Fruit fly (Drosophila melanogaster) whole organism, larva: ENCODE measurements around the gene moi.

Experiments used
- noc ChIP-seq: fragments of 200-800 bp; sonication (Bioruptor generic); optimal IDR thresholded peaks from 3 replicates; lab custom pipeline; 2019; ENCODE audit warnings: missing biosample characterization, mild to moderate bottlenecking, missing genetic modification characterization, moderate library complexity

Gene moi

dm6 chr3R:18255281-18255680 lies at the start of gene moi, which contains the start of the genes Ada2a, Polr2D and Tgs1:
Gene moi, plus strand, starts transcription at chr3R:18255530.
Gene Ada2a, minus strand, starts transcription at chr3R:18255487.
Gene Polr2D, minus strand, starts transcription at chr3R:18255487.
Gene Tgs1, plus strand, starts transcription at chr3R:18255530.
- no peak for TF ChIP-seq noc

- no peak for TF ChIP-seq noc
These were observed 46.9 kb upstream of the moi start, which contains the start of gene CG44158 for dm6 chr3R:18208479-18208878. Gene CG44158, plus strand, starts transcription at chr3R:18208779.

dm6 chr3R:18215300-18215699 lies 40.0 kb upstream of the moi start:
- TF ChIP-seq noc, result no peak

- no peak for TF ChIP-seq noc
These were observed 39.4 kb upstream of the moi start, which contains the start of gene CG14314 for dm6 chr3R:18215900-18216299. Gene CG14314, plus strand, starts transcription at chr3R:18216142.

- peak; percentile 92 for TF ChIP-seq noc
These were observed 35.0 kb upstream of the moi start, which contains the start of the genes CG7988 and CG7183 for dm6 chr3R:18220211-18220749. Gene CG7988, plus strand, starts transcription at chr3R:18220526. Gene CG7183, minus strand, starts transcription at chr3R:18220699.

dm6 chr3R:18223434-18223833 lies 31.9 kb upstream of the moi start, which contains the start of the genes mTerf5 and Non3:
Gene mTerf5, minus strand, starts transcription at chr3R:18223682.
Gene Non3, plus strand, starts transcription at chr3R:18223722.
- TF ChIP-seq noc, result peak; percentile 54

dm6 chr3R:18226043-18226808 lies 29.1 kb upstream of the moi start, which contains the start of the genes CG7168 and Mdh2:
Gene CG7168, minus strand, starts transcription at chr3R:18226082.
Gene Mdh2, plus strand, starts transcription at chr3R:18226396.
- no peak for TF ChIP-seq noc

- TF ChIP-seq noc, result no peak
These were observed 28.5 kb upstream of the moi start for dm6 chr3R:18226809-18227157.

dm6 chr3R:18227385-18227784 lies 27.9 kb upstream of the moi start:
- TF ChIP-seq noc, result no peak

dm6 chr3R:18228713-18229222 lies 26.6 kb upstream of the moi start:
- TF ChIP-seq noc, result no peak

- no peak for TF ChIP-seq noc
These were observed 25.1 kb upstream of the moi start for dm6 chr3R:18230229-18230628.

- no peak for TF ChIP-seq noc
These were observed 23.1 kb upstream of the moi start for dm6 chr3R:18232187-18232586.

- TF ChIP-seq noc, result no peak
These were observed 20.6 kb upstream of the moi start for dm6 chr3R:18234699-18235257.

dm6 chr3R:18235879-18236278 lies 19.5 kb upstream of the moi start, which contains the start of gene repo:
Gene repo, plus strand, starts transcription at chr3R:18236192.
- no peak for TF ChIP-seq noc

- peak; percentile 34 for TF ChIP-seq noc
These were observed 13.0 kb upstream of the moi start, which contains the start of the genes CG7156 and 14-3-3epsilon for dm6 chr3R:18242089-18242955. Gene CG7156, minus strand, starts transcription at chr3R:18242159. Gene 14-3-3epsilon, plus strand, starts transcription at chr3R:18242531.

dm6 chr3R:18243000-18243399 lies 12.3 kb upstream of the moi start:
- TF ChIP-seq noc, result no peak
